Fruit fly (Drosophila melanogaster) whole organism, prepupa: ENCODE measurements around the gene CG31661.

Experiments
- Blimp-1 ChIP-seq: fragments of 200-800 bp; sonication (Bioruptor generic); optimal IDR thresholded peaks from 3 replicates; lab custom pipeline; 2017; ENCODE audit warnings: missing biosample characterization, missing genetic modification characterization, mild to moderate bottlenecking, moderate library complexity, missing genetic modification reagents
- CG10631 ChIP-seq: fragments of 200-800 bp; sonication (Bioruptor generic); optimal IDR thresholded peaks from 2 replicates; lab custom pipeline; 2016; ENCODE audit warnings: missing biosample characterization, missing genetic modification characterization
- CG10669 ChIP-seq: fragments of 200-800 bp; sonication (Bioruptor generic); optimal IDR thresholded peaks from 3 replicates; lab custom pipeline; 2018; ENCODE audit warnings: missing biosample characterization, mild to moderate bottlenecking, missing genetic modification characterization, moderate library complexity
- CG11762 ChIP-seq: fragments of 200-800 bp; sonication (Bioruptor generic); optimal IDR thresholded peaks from 3 replicates; lab custom pipeline; 2016; ENCODE audit warnings: missing biosample characterization, missing genetic modification characterization; ENCODE audit not compliant: insufficient read depth
- CG15336 ChIP-seq: fragments of 200-800 bp; sonication (Bioruptor generic); IDR thresholded peaks from 2 replicates; pipeline ENCODE4 v1.3.6; 2022; ENCODE audit warnings: missing biosample characterization, missing genetic modification characterization
- CG1621 ChIP-seq: fragments of 200-800 bp; sonication (Bioruptor generic); optimal IDR thresholded peaks from 3 replicates; lab custom pipeline; 2018; ENCODE audit warnings: missing biosample characterization, mild to moderate bottlenecking, missing genetic modification characterization
- CG3032 ChIP-seq: fragments of 200-800 bp; optimal IDR thresholded peaks from 2 replicates; lab custom pipeline; 2019; ENCODE audit warnings: missing biosample characterization, mild to moderate bottlenecking, missing genetic modification characterization, moderate library complexity
- CG32006 ChIP-seq: fragments of 200-800 bp; sonication (Bioruptor generic); optimal IDR thresholded peaks from 3 replicates; lab custom pipeline; 2017; ENCODE audit warnings: missing biosample characterization, mild to moderate bottlenecking, missing genetic modification characterization
- CG34406 ChIP-seq: fragments of 200-800 bp; sonication (Bioruptor generic); optimal IDR thresholded peaks from 3 replicates; lab custom pipeline; 2016; ENCODE audit warnings: missing biosample characterization, missing genetic modification characterization
- CG3919 ChIP-seq: fragments of 200-800 bp; sonication (Bioruptor generic); optimal IDR thresholded peaks from 3 replicates; lab custom pipeline; 2016; ENCODE audit warnings: missing biosample characterization, missing genetic modification characterization
- CG4318 ChIP-seq: fragments of 200-800 bp; sonication (Bioruptor generic); optimal IDR thresholded peaks from 3 replicates; lab custom pipeline; 2017; ENCODE audit warnings: missing biosample characterization, mild to moderate bottlenecking, missing genetic modification characterization
- CG6163 ChIP-seq: fragments of 200-800 bp; sonication (Bioruptor generic); IDR thresholded peaks from 3 replicates; pipeline ENCODE4 v1.3.6; 2022; ENCODE audit warnings: missing biosample characterization, missing genetic modification characterization
- CG6276 ChIP-seq: fragments of 200-800 bp; sonication (Bioruptor generic); optimal IDR thresholded peaks from 2 replicates; lab custom pipeline; 2017; ENCODE audit warnings: missing biosample characterization, mild to moderate bottlenecking, missing genetic modification characterization
- CG6792 ChIP-seq: fragments of 200-800 bp; sonication (Bioruptor generic); optimal IDR thresholded peaks from 3 replicates; lab custom pipeline; 2016; ENCODE audit warnings: missing biosample characterization, missing genetic modification characterization
- CG6808 ChIP-seq: fragments of 200-800 bp; sonication (Bioruptor generic); optimal IDR thresholded peaks from 3 replicates; lab custom pipeline; 2017; ENCODE audit warnings: missing biosample characterization, missing genetic modification characterization, mild to moderate bottlenecking, moderate library complexity, missing genetic modification reagents
- CG6854 ChIP-seq: fragments of 200-800 bp; sonication (Bioruptor generic); optimal IDR thresholded peaks from 2 replicates; lab custom pipeline; 2017; ENCODE audit warnings: missing biosample characterization, mild to moderate bottlenecking, missing genetic modification characterization
- CG7368 ChIP-seq: fragments of 200-800 bp; sonication (Bioruptor generic); optimal IDR thresholded peaks from 3 replicates; lab custom pipeline; 2016; ENCODE audit warnings: missing biosample characterization, missing genetic modification characterization
- CG8119 ChIP-seq: fragments of 200-800 bp; sonication (Bioruptor generic); IDR thresholded peaks from 3 replicates; pipeline ENCODE4 v1.3.6; 2022; ENCODE audit warnings: missing biosample characterization, missing genetic modification characterization
- Eip75B ChIP-seq: fragments of 200-800 bp; sonication (Bioruptor generic); optimal IDR thresholded peaks from 3 replicates; lab custom pipeline; 2016; ENCODE audit warnings: missing biosample characterization, missing genetic modification characterization
- Eip78C ChIP-seq: fragments of 200-800 bp; sonication (Bioruptor generic); peaks from one replicate; lab custom pipeline; 2016; ENCODE audit warnings: missing biosample characterization, missing genetic modification characterization
- Eip93F ChIP-seq: fragments of 200-800 bp; sonication (Bioruptor generic); optimal IDR thresholded peaks from 2 replicates; lab custom pipeline; 2016; ENCODE audit warnings: missing biosample characterization, mild to moderate bottlenecking, missing genetic modification characterization
- Ets21C ChIP-seq: fragments of 200-800 bp; sonication (Bioruptor generic); optimal IDR thresholded peaks from 3 replicates; lab custom pipeline; 2016; ENCODE audit warnings: missing biosample characterization, missing genetic modification characterization
- Ets96B ChIP-seq: fragments of 200-800 bp; optimal IDR thresholded peaks from 2 replicates; lab custom pipeline; 2019; ENCODE audit warnings: missing biosample characterization, mild to moderate bottlenecking, missing genetic modification characterization, moderate library complexity
- Gug ChIP-seq: fragments of 200-800 bp; sonication (Bioruptor generic); IDR thresholded peaks from 2 replicates; pipeline ENCODE4 v1.3.6; 2022; ENCODE audit warnings: missing biosample characterization, missing genetic modification characterization
- Hr38 ChIP-seq: sonication (Bioruptor generic); optimal IDR thresholded peaks from 2 replicates; lab custom pipeline; 2016; ENCODE audit warnings: missing biosample characterization, missing genetic modification characterization
- Hr39 ChIP-seq: fragments of 200-800 bp; sonication (Bioruptor generic); optimal IDR thresholded peaks from 2 replicates; lab custom pipeline; 2016; ENCODE audit warnings: missing biosample characterization, missing genetic modification characterization
- Hr4 ChIP-seq: fragments of 200-800 bp; sonication (Bioruptor generic); optimal IDR thresholded peaks from 3 replicates; lab custom pipeline; 2016; ENCODE audit warnings: missing biosample characterization, missing genetic modification characterization
- Lpt ChIP-seq: fragments of 200-800 bp; sonication (Bioruptor generic); optimal IDR thresholded peaks from 3 replicates; lab custom pipeline; 2016; ENCODE audit warnings: missing biosample characterization, missing genetic modification characterization
- Met ChIP-seq: fragments of 200-800 bp; sonication (Bioruptor generic); optimal IDR thresholded peaks from 3 replicates; lab custom pipeline; 2016; ENCODE audit warnings: missing biosample characterization, missing genetic modification characterization
- OdsH ChIP-seq: fragments of 200-800 bp; sonication (Bioruptor generic); optimal IDR thresholded peaks from 3 replicates; lab custom pipeline; 2016; ENCODE audit warnings: missing biosample characterization, missing genetic modification characterization
- Smox ChIP-seq: fragments of 200-800 bp; sonication (Bioruptor generic); optimal IDR thresholded peaks from 3 replicates; lab custom pipeline; 2016; ENCODE audit warnings: missing biosample characterization, missing genetic modification characterization
- Sox15 ChIP-seq: fragments of 200-800 bp; sonication (Bioruptor generic); optimal IDR thresholded peaks from 3 replicates; lab custom pipeline; 2016; ENCODE audit warnings: missing biosample characterization, missing genetic modification characterization
- achi ChIP-seq: fragments of 200-800 bp; sonication (Bioruptor generic); optimal IDR thresholded peaks from 3 replicates; lab custom pipeline; 2016; ENCODE audit warnings: missing biosample characterization, missing genetic modification characterization
- acj6 ChIP-seq: fragments of 200-800 bp; sonication (Bioruptor generic); optimal IDR thresholded peaks from 3 replicates; lab custom pipeline; 2016; ENCODE audit warnings: missing biosample characterization, missing genetic modification characterization
- cyc ChIP-seq: fragments of 200-800 bp; sonication (Bioruptor generic); optimal IDR thresholded peaks from 3 replicates; lab custom pipeline; 2016; ENCODE audit warnings: missing biosample characterization, missing genetic modification characterization
- dac ChIP-seq: fragments of 200-800 bp; sonication (Bioruptor generic); optimal IDR thresholded peaks from 2 replicates; lab custom pipeline; 2017; ENCODE audit warnings: missing biosample characterization, mild to moderate bottlenecking, missing genetic modification characterization
- dsx ChIP-seq: fragments of 200-800 bp; optimal IDR thresholded peaks from 3 replicates; lab custom pipeline; 2019; ENCODE audit warnings: missing biosample characterization, mild to moderate bottlenecking, missing genetic modification characterization, moderate library complexity; ENCODE audit not compliant: poor library complexity, severe bottlenecking
- eg ChIP-seq: fragments of 200-800 bp; sonication (Bioruptor generic); IDR thresholded peaks from 3 replicates; pipeline ENCODE4 v1.3.6; 2022; ENCODE audit warnings: missing biosample characterization, missing genetic modification characterization
- esn ChIP-seq: fragments of 200-800 bp; sonication (Bioruptor generic); optimal IDR thresholded peaks from 2 replicates; lab custom pipeline; 2016; ENCODE audit warnings: missing biosample characterization, mild to moderate bottlenecking, missing genetic modification characterization, moderate library complexity
- fd59A ChIP-seq: fragments of 200-800 bp; sonication (Bioruptor generic); optimal IDR thresholded peaks from 2 replicates; lab custom pipeline; 2017; ENCODE audit warnings: missing biosample characterization, mild to moderate bottlenecking, missing genetic modification characterization, missing genetic modification reagents
- fkh ChIP-seq: fragments of 200-800 bp; sonication (Bioruptor generic); optimal IDR thresholded peaks from 3 replicates; lab custom pipeline; 2017; ENCODE audit warnings: missing biosample characterization, mild to moderate bottlenecking, missing genetic modification characterization, moderate library complexity
- lz ChIP-seq: fragments of 200-800 bp; sonication (Bioruptor generic); optimal IDR thresholded peaks from 3 replicates; lab custom pipeline; 2016; ENCODE audit warnings: missing biosample characterization, missing genetic modification characterization
- pdm3 ChIP-seq: fragments of 200-800 bp; sonication (Bioruptor generic); optimal IDR thresholded peaks from 3 replicates; lab custom pipeline; 2016; ENCODE audit warnings: missing biosample characterization, missing genetic modification characterization
- salr ChIP-seq, 2 experiments: fragments of 200-800 bp; sonication (Bioruptor generic); optimal IDR thresholded peaks; 3 replicates each; lab custom pipeline; 2016 to 2018; ENCODE audit warnings: missing biosample characterization in 2 of 2, missing genetic modification characterization in 2 of 2, mild to moderate bottlenecking in 1 of 2
- ss ChIP-seq, 2 experiments: fragments of 200-800 bp; sonication (Bioruptor generic); optimal IDR thresholded peaks; 2 replicates in 1 of 2; 3 replicates in 1 of 2; lab custom pipeline; 2017 to 2018; ENCODE audit warnings: mild to moderate bottlenecking in 2 of 2, missing biosample characterization in 2 of 2, missing genetic modification characterization in 2 of 2, moderate library complexity in 1 of 2
- svp ChIP-seq: fragments of 200-800 bp; sonication (Bioruptor generic); peaks from one replicate; lab custom pipeline; 2016; ENCODE audit warnings: missing biosample characterization, missing genetic modification characterization
- topi ChIP-seq: fragments of 200-800 bp; sonication (Bioruptor generic); optimal IDR thresholded peaks from 3 replicates; lab custom pipeline; 2016; ENCODE audit warnings: missing biosample characterization, missing genetic modification characterization
- vri ChIP-seq: fragments of 200-800 bp; sonication (Bioruptor generic); optimal IDR thresholded peaks from 3 replicates; lab custom pipeline; 2016; ENCODE audit warnings: missing biosample characterization, mild to moderate bottlenecking, missing genetic modification characterization

Gene CG31661

dm6 chr2L:1458584-1459203 lies 38.3 kb upstream of the CG31661 start (continued):
- TF ChIP-seq dsx (GFP tag; lab: Kevin White, UChicago) (peak; percentile 76), topi (GFP tag; lab: Kevin White, UChicago) (peak; percentile 39), Eip93F (GFP tag; lab: Kevin White, UChicago) (no peak), CG10669 (GFP tag; lab: Kevin White, UChicago) (peak; percentile 76), CG6792 (peak; percentile 58), CG8119 (GFP tag; lab: Robert Waterston, UW) (peak; percentile 75), CG34406 (GFP tag; lab: Kevin White, UChicago) (peak; percentile 47), CG6854 (GFP tag; lab: Kevin White, UChicago) (no peak), Ets21C (GFP tag; lab: Kevin White, UChicago) (no peak), Met (GFP tag; lab: Kevin White, UChicago) (peak; percentile 30), CG4318 (GFP tag; lab: Kevin White, UChicago) (peak; percentile 50), Sox15 (GFP tag; lab: Kevin White, UChicago) (peak; percentile 27), Hr38 (GFP tag; lab: Kevin White, UChicago) (no peak), dac (GFP tag; lab: Kevin White, UChicago) (peak; percentile 10)

dm6 chr2L:1459344-1459743 lies 37.7 kb upstream of the CG31661 start:
- TF ChIP-seq CG3919 (GFP tag; lab: Kevin White, UChicago) (peak; percentile 57), achi (peak; percentile 44), dsx (GFP tag; lab: Kevin White, UChicago) (peak; percentile 39), vri (no peak), CG6854 (GFP tag; lab: Kevin White, UChicago) (no peak), salr (GFP tag; optimal IDR thresholded peaks at IDR 0.05; lab: Kevin White, UChicago) (peak in 1 of 2 experiments; percentile 38), CG15336 (GFP tag; lab: Robert Waterston, UW) (peak; percentile 61), CG6276 (GFP tag; lab: Kevin White, UChicago) (no peak), Smox (GFP tag; lab: Kevin White, UChicago) (peak; percentile 22), Hr4 (peak; percentile 41), Eip75B (GFP tag; lab: Kevin White, UChicago) (peak; percentile 54), eg (GFP tag; lab: Robert Waterston, UW) (no peak), esn (GFP tag; lab: Kevin White, UChicago) (no peak), CG32006 (GFP tag; lab: Kevin White, UChicago) (peak; percentile 53), CG6808 (GFP tag; lab: Kevin White, UChicago) (peak; percentile 40), svp (GFP tag; lab: Kevin White, UChicago) (peak; percentile 57), CG7368 (GFP tag; lab: Kevin White, UChicago) (peak; percentile 16), Gug (GFP tag; lab: Robert Waterston, UW) (peak; percentile 13; the same call in 1 of the 2 replicates), lz (GFP tag; lab: Kevin White, UChicago) (no peak), CG4318 (GFP tag; lab: Kevin White, UChicago) (peak; percentile 30), CG3032 (peak; percentile 55), topi (GFP tag; lab: Kevin White, UChicago) (peak; percentile 3), fkh (no peak), Blimp-1 (GFP tag; lab: Kevin White, UChicago) (no peak), fd59A (GFP tag; lab: Kevin White, UChicago) (peak; percentile 23), acj6 (GFP tag; lab: Kevin White, UChicago) (peak; percentile 38), CG6163 (GFP tag; lab: Robert Waterston, UW) (peak; percentile 62), OdsH (peak; percentile 44), pdm3 (GFP tag; lab: Kevin White, UChicago) (peak; percentile 8), CG11762 (peak; percentile 4), Ets96B (tag; lab: Kevin White, UChicago) (peak; percentile 69), Met (GFP tag; lab: Kevin White, UChicago) (peak; percentile 2), CG1621 (tag; lab: Kevin White, UChicago) (peak; percentile 40), CG34406 (GFP tag; lab: Kevin White, UChicago) (peak; percentile 20), CG10669 (GFP tag; lab: Kevin White, UChicago) (peak; percentile 56), Hr39 (GFP tag; lab: Kevin White, UChicago) (no peak), CG10631 (peak; percentile 67), Lpt (GFP tag; lab: Kevin White, UChicago) (no peak), Eip78C (GFP tag; lab: Kevin White, UChicago) (peak; percentile 86), cyc (GFP tag; lab: Kevin White, UChicago) (peak; percentile 13), ss (GFP tag; optimal IDR thresholded peaks at IDR 0.05; lab: Kevin White, UChicago) (peak; percentile 4 to 59)
